Worm (Caenorhabditis elegans) whole organism, L1 larva: ENCODE data around the gene htp-1.

Experiments
- C04F5.9 ChIP-seq: sonication (generic microtip); optimal IDR thresholded peaks from 2 replicates; lab custom pipeline; 2016; ENCODE audit warnings: missing genetic modification characterization, missing compliant biosample characterization
- C16A3.4 ChIP-seq: fragments of 150-350 bp; optimal IDR thresholded peaks from 2 replicates; lab custom pipeline; 2014; ENCODE audit warnings: missing biosample characterization, missing genetic modification characterization
- F16B12.6 ChIP-seq: fragments of 150-350 bp; optimal IDR thresholded peaks from 2 replicates; lab custom pipeline; 2014; ENCODE audit warnings: missing biosample characterization, missing genetic modification characterization
- Y116A8C.19 ChIP-seq: sonication (generic microtip); optimal IDR thresholded peaks from 2 replicates; lab custom pipeline; 2016; ENCODE audit warnings: missing compliant biosample characterization, missing genetic modification characterization, borderline replicate concordance
- aha-1 ChIP-seq: fragments of 150-350 bp; optimal IDR thresholded peaks from 2 replicates; lab custom pipeline; 2014; ENCODE audit warnings: missing biosample characterization, missing genetic modification characterization
- aly-2 ChIP-seq: fragments of 150-350 bp; optimal IDR thresholded peaks from 2 replicates; lab custom pipeline; 2014; ENCODE audit warnings: missing biosample characterization, missing genetic modification characterization
- blmp-1 ChIP-seq: fragments of 150-350 bp; optimal IDR thresholded peaks from 2 replicates; lab custom pipeline; 2014; ENCODE audit warnings: missing biosample characterization, missing genetic modification characterization
- ceh-63 ChIP-seq: fragments of 200-800 bp; sonication (Bioruptor generic); optimal IDR thresholded peaks from 2 replicates; lab custom pipeline; 2018; ENCODE audit warnings: mild to moderate bottlenecking, missing genetic modification characterization, missing compliant biosample characterization
- ceh-8 ChIP-seq: fragments of 200-800 bp; sonication (Bioruptor generic); optimal IDR thresholded peaks from 2 replicates; lab custom pipeline; 2018; ENCODE audit warnings: mild to moderate bottlenecking, missing genetic modification characterization, moderate library complexity, missing compliant biosample characterization
- ceh-82 ChIP-seq, 3 experiments: fragments of 150-350 bp in 1 of 3; sonication (generic microtip) in 2 of 3; optimal IDR thresholded peaks; 2 replicates each; lab custom pipeline; 2014 to 2017; ENCODE audit warnings: missing biosample characterization in 3 of 3, missing genetic modification characterization in 3 of 3
- ceh-88 ChIP-seq: fragments of 200-800 bp; sonication (Bioruptor generic); IDR thresholded peaks from 2 replicates; pipeline ENCODE4 v1.3.6; 2022; ENCODE audit warnings: missing genetic modification characterization, missing compliant biosample characterization
- ces-1 ChIP-seq: fragments of 150-350 bp; optimal IDR thresholded peaks from 2 replicates; lab custom pipeline; 2014; ENCODE audit warnings: missing biosample characterization, missing genetic modification reagents, missing genetic modification characterization
- dpl-1 ChIP-seq, 3 experiments: fragments of 150-350 bp in 2 of 3; sonication (generic microtip) in 1 of 3; optimal IDR thresholded peaks; 2 replicates each; lab custom pipeline; 2014 to 2017; ENCODE audit warnings: missing biosample characterization in 3 of 3, missing genetic modification characterization in 3 of 3, missing genetic modification reagents in 3 of 3
- efl-1 ChIP-seq, 4 experiments: fragments of 150-350 bp; optimal IDR thresholded peaks in 3 of 4; peaks in 1 of 4; 1 replicate in 1 of 4; 2 replicates in 3 of 4; lab custom pipeline; 2014; ENCODE audit warnings: missing biosample characterization in 2 of 4, missing genetic modification characterization in 2 of 4, missing genetic modification reagents in 2 of 4
- egl-27 ChIP-seq, 2 experiments: fragments of 150-350 bp in 1 of 2; sonication (generic microtip); optimal IDR thresholded peaks; 3 replicates each; lab custom pipeline; 2017 to 2018; ENCODE audit warnings: missing biosample characterization in 2 of 2, missing genetic modification characterization in 2 of 2, missing genetic modification reagents in 2 of 2
- elt-2 ChIP-seq: sonication (generic microtip); optimal IDR thresholded peaks from 2 replicates; lab custom pipeline; 2016; ENCODE audit warnings: missing genetic modification characterization, mild to moderate bottlenecking, inconsistent platforms, missing compliant biosample characterization, missing genetic modification reagents
- fkh-10 ChIP-seq: sonication (generic microtip); optimal IDR thresholded peaks from 2 replicates; lab custom pipeline; 2017; ENCODE audit warnings: missing biosample characterization, missing genetic modification reagents, missing genetic modification characterization
- fkh-8 ChIP-seq: sonication (generic microtip); optimal IDR thresholded peaks from 2 replicates; lab custom pipeline; 2016; ENCODE audit warnings: mild to moderate bottlenecking, missing genetic modification characterization, missing compliant biosample characterization
- fos-1 ChIP-seq: fragments of 150-350 bp; optimal IDR thresholded peaks from 2 replicates; lab custom pipeline; 2014; ENCODE audit warnings: missing biosample characterization, missing genetic modification characterization
- grh-1 ChIP-seq: fragments of 200-800 bp; sonication (Bioruptor generic); IDR thresholded peaks from 2 replicates; pipeline ENCODE4 v1.3.6; 2022; ENCODE audit warnings: missing genetic modification reagents, missing genetic modification characterization, missing compliant biosample characterization
- hlh-17 ChIP-seq: fragments of 200-800 bp; sonication (Bioruptor generic); optimal IDR thresholded peaks from 2 replicates; lab custom pipeline; 2018; ENCODE audit warnings: missing genetic modification characterization, mild to moderate bottlenecking, missing compliant biosample characterization, moderate library complexity, borderline replicate concordance
- hlh-4 ChIP-seq: sonication (generic microtip); optimal IDR thresholded peaks from 2 replicates; lab custom pipeline; 2016; ENCODE audit warnings: mild to moderate bottlenecking, missing genetic modification characterization, missing compliant biosample characterization
- hpl-2 ChIP-seq: fragments of 150-350 bp; optimal IDR thresholded peaks from 2 replicates; lab custom pipeline; 2014; ENCODE audit warnings: missing biosample characterization, missing genetic modification reagents, missing genetic modification characterization
- irx-1 ChIP-seq: sonication (generic microtip); optimal IDR thresholded peaks from 2 replicates; lab custom pipeline; 2016; ENCODE audit warnings: missing genetic modification characterization, missing compliant biosample characterization
- isw-1 ChIP-seq: fragments of 200-800 bp; sonication (Bioruptor generic); IDR thresholded peaks from 2 replicates; pipeline ENCODE4 v1.3.6; 2022; ENCODE audit warnings: missing genetic modification characterization, missing compliant biosample characterization
- lin-15B ChIP-seq: fragments of 150-350 bp; sonication (generic microtip); optimal IDR thresholded peaks from 3 replicates; lab custom pipeline; 2014; ENCODE audit warnings: missing biosample characterization, missing genetic modification characterization
- lin-35 ChIP-seq, 2 experiments: fragments of 150-350 bp; optimal IDR thresholded peaks; 2 replicates each; lab custom pipeline; 2014; ENCODE audit warnings: missing biosample characterization in 2 of 2, missing genetic modification characterization in 2 of 2, missing genetic modification reagents in 2 of 2
- lin-39 ChIP-seq: fragments of 150-350 bp; optimal IDR thresholded peaks from 2 replicates; lab custom pipeline; 2014; ENCODE audit warnings: missing biosample characterization, missing genetic modification reagents, missing genetic modification characterization
- lir-3 ChIP-seq: sonication (generic microtip); optimal IDR thresholded peaks from 2 replicates; lab custom pipeline; 2016; ENCODE audit warnings: mild to moderate bottlenecking, missing genetic modification characterization, moderate library complexity, missing compliant biosample characterization; ENCODE audit not compliant: poor library complexity
- lsy-2 ChIP-seq, 2 experiments: fragments of 150-350 bp; optimal IDR thresholded peaks; 2 replicates each; lab custom pipeline; 2014; ENCODE audit warnings: missing biosample characterization in 2 of 2, missing genetic modification characterization in 2 of 2
- mab-9 ChIP-seq: fragments of 200-800 bp; sonication (Bioruptor generic); IDR thresholded peaks from 2 replicates; pipeline ENCODE4 v1.3.6; 2022; ENCODE audit warnings: missing genetic modification reagents, missing genetic modification characterization, missing compliant biosample characterization
- nhr-11 ChIP-seq: fragments of 150-350 bp; optimal IDR thresholded peaks from 2 replicates; lab custom pipeline; 2014; ENCODE audit warnings: missing biosample characterization, missing genetic modification characterization
- nhr-12 ChIP-seq: sonication (generic microtip); optimal IDR thresholded peaks from 2 replicates; lab custom pipeline; 2017; ENCODE audit warnings: missing biosample characterization, missing genetic modification characterization
- nhr-20 ChIP-seq: sonication (generic microtip); optimal IDR thresholded peaks from 2 replicates; lab custom pipeline; 2016; ENCODE audit warnings: mild to moderate bottlenecking, missing genetic modification characterization, missing compliant biosample characterization
- nhr-76 ChIP-seq: sonication (generic microtip); optimal IDR thresholded peaks from 2 replicates; lab custom pipeline; 2017; ENCODE audit warnings: missing biosample characterization, missing genetic modification characterization
- nhr-77 ChIP-seq: fragments of 150-350 bp; optimal IDR thresholded peaks from 2 replicates; lab custom pipeline; 2014; ENCODE audit warnings: missing biosample characterization, missing genetic modification characterization
- nhr-84 ChIP-seq: sonication (generic microtip); optimal IDR thresholded peaks from 2 replicates; lab custom pipeline; 2017; ENCODE audit warnings: missing biosample characterization, missing genetic modification characterization
- nhr-85 ChIP-seq: sonication (generic microtip); peaks from one replicate; lab custom pipeline; 2016; ENCODE audit warnings: missing genetic modification characterization, inconsistent platforms, missing compliant biosample characterization
- nhr-90 ChIP-seq: sonication (generic microtip); optimal IDR thresholded peaks from 2 replicates; lab custom pipeline; 2016; ENCODE audit warnings: mild to moderate bottlenecking, missing genetic modification characterization, missing compliant biosample characterization; ENCODE audit not compliant: poor library complexity
- pag-3 ChIP-seq: sonication (generic microtip); optimal IDR thresholded peaks from 2 replicates; lab custom pipeline; 2017; ENCODE audit warnings: missing genetic modification characterization, mild to moderate bottlenecking, missing compliant biosample characterization, antibody characterized with exemption, borderline replicate concordance; ENCODE audit not compliant: insufficient read depth
- pqm-1 ChIP-seq: sonication (generic microtip); optimal IDR thresholded peaks from 3 replicates; lab custom pipeline; 2017; ENCODE audit warnings: missing biosample characterization, missing genetic modification characterization
- rnt-1 ChIP-seq: sonication (generic microtip); optimal IDR thresholded peaks from 2 replicates; lab custom pipeline; 2016; ENCODE audit warnings: mild to moderate bottlenecking, missing genetic modification characterization, moderate library complexity, missing compliant biosample characterization
- snpc-4 ChIP-seq: fragments of 150-350 bp; optimal IDR thresholded peaks from 2 replicates; lab custom pipeline; 2014; ENCODE audit warnings: missing biosample characterization, missing genetic modification characterization
- tbx-2 ChIP-seq: sonication (generic microtip); optimal IDR thresholded peaks from 2 replicates; lab custom pipeline; 2016; ENCODE audit warnings: missing genetic modification characterization, missing compliant biosample characterization
- tlp-1 ChIP-seq: fragments of 150-350 bp; optimal IDR thresholded peaks from 2 replicates; lab custom pipeline; 2014; ENCODE audit warnings: missing biosample characterization, missing genetic modification characterization
- unc-130 ChIP-seq: fragments of 150-350 bp; optimal IDR thresholded peaks from 2 replicates; lab custom pipeline; 2017; ENCODE audit warnings: missing biosample characterization, missing genetic modification characterization, inconsistent platforms
- unc-30 ChIP-seq: sonication (generic microtip); optimal IDR thresholded peaks from 2 replicates; lab custom pipeline; 2017; ENCODE audit warnings: missing biosample characterization, missing genetic modification characterization
- unc-86 ChIP-seq: sonication (generic microtip); optimal IDR thresholded peaks from 2 replicates; lab custom pipeline; 2016; ENCODE audit warnings: missing genetic modification characterization, missing compliant biosample characterization
- unc-98 ChIP-seq: fragments of 200-800 bp; sonication (Bioruptor generic); IDR thresholded peaks from 2 replicates; pipeline ENCODE4 v1.3.6; 2022; ENCODE audit warnings: missing genetic modification characterization, missing compliant biosample characterization
- vab-15 ChIP-seq: sonication (generic microtip); optimal IDR thresholded peaks from 2 replicates; lab custom pipeline; 2017; ENCODE audit warnings: missing genotype, mild to moderate bottlenecking, missing genetic modification characterization, missing compliant biosample characterization
- xbp-1 ChIP-seq: sonication (generic microtip); optimal IDR thresholded peaks from 2 replicates; lab custom pipeline; 2016; ENCODE audit warnings: missing genetic modification characterization, missing compliant biosample characterization
- ztf-11 ChIP-seq, 2 experiments: sonication (generic microtip); optimal IDR thresholded peaks; 2 replicates each; lab custom pipeline; 2016 to 2017; ENCODE audit warnings: missing genetic modification characterization in 2 of 2, missing biosample characterization in 1 of 2, missing compliant biosample characterization in 1 of 2

htp-1 gene

DNA sequence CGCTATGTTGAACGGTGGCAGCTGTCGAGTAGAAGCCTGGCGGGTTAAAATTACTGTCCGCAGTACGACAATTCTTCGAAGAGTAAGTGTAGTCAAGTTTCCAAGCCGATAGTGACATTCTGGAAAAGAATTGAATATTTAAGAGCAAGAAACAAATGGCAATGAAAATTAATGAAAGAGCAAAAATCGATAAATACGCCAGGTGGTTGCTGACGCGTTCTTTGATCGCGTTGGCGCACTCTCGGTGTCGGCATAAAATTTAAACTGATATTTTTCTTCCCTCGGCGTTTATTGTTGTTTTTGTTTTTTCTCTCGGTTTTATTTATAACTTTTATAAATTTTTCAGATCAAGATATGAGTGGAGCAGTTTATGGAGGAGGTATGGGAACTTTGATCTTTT is 3.3 kb upstream of the htp-1 start, which contains the start of the genes perm-3 and swsn-6 (continued):
- TF ChIP-seq irx-1 (tag; lab: Kevin White, UChicago) (peak; percentile 82), nhr-12 (tag; lab: Kevin White, UChicago) (no peak), F16B12.6 (tag; lab: Kevin White, UChicago) (peak; percentile 64), aly-2 (tag; lab: Kevin White, UChicago) (no peak), dpl-1 (GFP tag; optimal IDR thresholded peaks at IDR 0.05; lab: Kevin White, UChicago) (peak; percentile 78 to 84 (median 84)), vab-15 (tag; lab: Kevin White, UChicago) (no peak), egl-27 (tag; optimal IDR thresholded peaks at IDR 0.05; lab: Kevin White, UChicago) (no peak), ces-1 (GFP tag; lab: Kevin White, UChicago) (no peak), ztf-11 (tag; optimal IDR thresholded peaks at IDR 0.05; lab: Kevin White, UChicago) (peak in 1 of 2 experiments; percentile 39), hlh-4 (tag; lab: Kevin White, UChicago) (no peak), lin-39 (tag; lab: Kevin White, UChicago) (peak; percentile 87), C16A3.4 (tag; lab: Kevin White, UChicago) (peak; percentile 82), nhr-76 (tag; lab: Kevin White, UChicago) (no peak), xbp-1 (peak; percentile 83), hpl-2 (GFP tag; lab: Kevin White, UChicago) (peak; percentile 17), lir-3 (tag; lab: Kevin White, UChicago) (no peak), unc-98 (GFP tag; lab: Robert Waterston, UW) (no peak), aha-1 (tag; lab: Kevin White, UChicago) (peak; percentile 16), elt-2 (peak; percentile 49), grh-1 (GFP tag; lab: Robert Waterston, UW) (peak; percentile 71), ceh-63 (no peak), fkh-8 (peak; percentile 65), lin-35 (GFP tag; optimal IDR thresholded peaks at IDR 0.05; lab: Kevin White, UChicago) (peak; percentile 86), mab-9 (GFP tag; lab: Robert Waterston, UW) (peak; percentile 39; the same call in 1 of the 2 replicates), ceh-8 (GFP tag; lab: Kevin White, UChicago) (peak; percentile 57), efl-1 (optimal IDR thresholded peaks at IDR 0.05; lab: Kevin White, UChicago) (peak; percentile 78 to 85), efl-1 (GFP tag; optimal IDR thresholded peaks at IDR 0.05 in 1 of 2; lab: Kevin White, UChicago) (peak; percentile 84 to 98), tlp-1 (tag; lab: Kevin White, UChicago) (no peak), nhr-84 (tag; lab: Kevin White, UChicago) (no peak), ceh-88 (GFP tag; lab: Robert Waterston, UW) (peak; percentile 19; the same call in 1 of the 2 replicates), blmp-1 (tag; lab: Kevin White, UChicago) (peak; percentile 53), lin-15B (tag; lab: Kevin White, UChicago) (peak; percentile 75), nhr-90 (tag; lab: Kevin White, UChicago) (peak; percentile 82), fkh-10 (GFP tag; lab: Kevin White, UChicago) (peak; percentile 35), pqm-1 (tag; lab: Kevin White, UChicago) (no peak), lsy-2 (tag; optimal IDR thresholded peaks at IDR 0.05; lab: Kevin White, UChicago) (peak; percentile 88 to 93), rnt-1 (tag; lab: Kevin White, UChicago) (peak; percentile 89), nhr-11 (peak; percentile 31), snpc-4 (tag; lab: Kevin White, UChicago) (peak; percentile 81), hlh-17 (no peak), tbx-2 (tag; lab: Kevin White, UChicago) (peak; percentile 82), nhr-85 (tag; lab: Kevin White, UChicago) (peak; percentile 85), C04F5.9 (peak; percentile 25), unc-86 (tag; lab: Kevin White, UChicago) (peak; percentile 81), pag-3 (no peak), Y116A8C.19 (tag; lab: Kevin White, UChicago) (no peak), isw-1 (GFP tag; lab: Robert Waterston, UW) (peak; percentile 76), fos-1 (tag; lab: Kevin White, UChicago) (peak; percentile 31), ceh-82 (tag; optimal IDR thresholded peaks at IDR 0.05; lab: Kevin White, UChicago) (peak; percentile 72 to 93 (median 85)), unc-130 (tag; lab: Kevin White, UChicago) (peak; percentile 86), nhr-20 (peak; percentile 84), nhr-77 (tag; lab: Kevin White, UChicago) (peak; percentile 48), unc-30 (tag; lab: Kevin White, UChicago) (no peak)
